Worm (Caenorhabditis elegans): Measurements from ENCODE around the gene C06A6.2.

Gene C06A6.2

ce11 chrIV:7879017-7879416, 32.6 kb downstream of the C06A6.2 start, which contains the start of gene srt-73:
TSS of gene srt-73 (plus strand) at chrIV:7879317.
- TF ChIP-seq him-1 (tag; optimal IDR thresholded peaks at IDR 0.05) (no peak), W03F9.2 (tag; optimal IDR thresholded peaks at IDR 0.05) (no peak), dao-5 (tag; optimal IDR thresholded peaks at IDR 0.05) (no peak)

ce11 chrIV:7881166-7881565, 34.7 kb downstream of the C06A6.2 start:
- TF ChIP-seq dao-5 (tag; optimal IDR thresholded peaks at IDR 0.05) (no peak), W03F9.2 (tag; optimal IDR thresholded peaks at IDR 0.05) (no peak), him-1 (tag; optimal IDR thresholded peaks at IDR 0.05) (no peak)

ce11 chrIV:7881726-7882125, 35.3 kb downstream of the C06A6.2 start, which contains the start of gene atic-1:
TSS of gene atic-1 (plus strand) at chrIV:7882026.
- TF ChIP-seq him-1 (tag; optimal IDR thresholded peaks at IDR 0.05) (no peak), W03F9.2 (tag; optimal IDR thresholded peaks at IDR 0.05) (no peak), dao-5 (tag; optimal IDR thresholded peaks at IDR 0.05) (no peak)

DNA sequence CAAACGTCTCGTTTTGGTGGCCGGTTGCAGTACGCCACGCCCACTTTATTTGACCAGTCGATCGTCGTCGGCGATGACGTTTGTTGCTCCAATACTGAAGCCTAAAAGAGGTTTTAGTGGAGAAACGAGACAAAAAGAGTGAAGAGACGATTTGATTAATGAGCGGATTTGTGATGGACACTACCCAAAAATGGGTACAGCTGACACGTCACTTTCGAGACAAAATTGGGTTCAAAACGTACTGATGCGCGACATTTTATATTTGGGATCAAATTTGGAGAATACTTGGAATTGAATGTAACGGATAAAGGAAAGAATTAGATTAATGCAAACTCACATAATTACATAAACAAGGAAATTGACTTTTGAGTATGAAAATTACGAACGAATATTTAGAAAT, 51.0 kb downstream of the C06A6.2 start, which contains the start of gene ilys-4:
TSS of gene ilys-4 (minus strand) at position 101 of the 400 bp plus-strand sequence.
- TF ChIP-seq him-1 (tag; optimal IDR thresholded peaks at IDR 0.05), result no peak
- TF ChIP-seq dao-5 (tag; optimal IDR thresholded peaks at IDR 0.05), result no peak
- TF ChIP-seq W03F9.2 (tag; optimal IDR thresholded peaks at IDR 0.05), result no peak

DNA sequence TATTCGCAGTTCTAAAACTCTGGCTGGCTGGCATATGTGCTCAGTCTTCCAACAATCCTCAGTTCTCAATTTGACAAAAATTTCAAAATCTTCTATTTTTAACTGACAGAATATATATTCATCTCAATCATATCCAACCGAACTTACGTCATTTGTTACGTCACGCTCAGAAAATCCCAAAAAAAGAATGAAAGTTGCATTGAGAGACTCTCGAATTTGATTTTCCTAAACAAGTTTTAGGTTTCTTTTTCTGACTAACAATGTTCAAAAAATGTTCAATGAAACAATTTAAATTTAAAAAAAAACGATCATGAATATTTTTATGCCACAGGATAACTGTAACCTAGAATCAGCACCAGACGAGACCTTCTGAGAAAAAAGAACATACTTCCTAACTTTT, 51.5 kb downstream of the C06A6.2 start:
- TF ChIP-seq W03F9.2 (tag; optimal IDR thresholded peaks at IDR 0.05) (no peak), him-1 (tag; optimal IDR thresholded peaks at IDR 0.05) (no peak), dao-5 (tag; optimal IDR thresholded peaks at IDR 0.05) (no peak)

DNA sequence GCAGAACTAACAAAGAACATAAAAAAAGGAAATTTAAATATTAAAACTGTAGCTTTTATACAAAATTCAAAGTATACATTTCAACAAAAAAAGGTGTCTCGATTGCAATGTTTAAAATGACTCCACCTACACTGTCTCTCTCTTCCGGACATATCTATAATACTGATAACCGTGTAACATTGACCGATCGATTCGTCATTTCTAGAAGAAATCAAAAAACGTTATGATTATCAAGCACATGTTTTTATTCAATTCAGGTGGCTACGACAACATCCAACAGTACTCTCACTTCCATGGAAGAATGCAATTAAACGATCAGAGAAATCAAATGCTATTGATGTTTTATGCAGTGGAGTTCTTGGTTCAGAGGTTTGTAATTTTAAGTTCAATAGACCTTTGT, 52.1 kb downstream of the C06A6.2 start:
- TF ChIP-seq him-1 (tag; optimal IDR thresholded peaks at IDR 0.05) (no peak), dao-5 (tag; optimal IDR thresholded peaks at IDR 0.05) (no peak), W03F9.2 (tag; optimal IDR thresholded peaks at IDR 0.05) (no peak)

- TF ChIP-seq him-1 (tag; optimal IDR thresholded peaks at IDR 0.05) (no peak), dao-5 (tag; optimal IDR thresholded peaks at IDR 0.05) (no peak), W03F9.2 (tag; optimal IDR thresholded peaks at IDR 0.05) (peak; percentile 84)
Measured at ce11 chrIV:7902221-7902904, 55.9 kb downstream of the C06A6.2 start, which contains the start of gene arp-11. TSS of gene arp-11 (minus strand) at chrIV:7902271.

ce11 chrIV:7903359-7903758, 56.9 kb downstream of the C06A6.2 start, which contains the start of gene C49H3.6:
TSS of gene C49H3.6 (plus strand) at chrIV:7903738.
- no peak for TF ChIP-seq W03F9.2 (tag; optimal IDR thresholded peaks at IDR 0.05)
- TF ChIP-seq dao-5 (tag; optimal IDR thresholded peaks at IDR 0.05), result no peak
- no peak for TF ChIP-seq him-1 (tag; optimal IDR thresholded peaks at IDR 0.05)
